Worm (Caenorhabditis elegans) whole organism, young adult: Measurements from ENCODE around the gene Y105C5B.9.

ENCODE experiments used
- C06A6.2 ChIP-seq: fragments of 200-800 bp; sonication (Bioruptor generic); conservative IDR thresholded peaks from 2 replicates; pipeline ENCODE4 v1.3.6; 2022; ENCODE audit warnings: missing genetic modification characterization, missing compliant biosample characterization
- C17E4.6 ChIP-seq: fragments of 200-800 bp; sonication (Bioruptor generic); IDR thresholded peaks from 2 replicates; pipeline ENCODE4 v1.3.6; 2022; ENCODE audit warnings: missing genetic modification reagents, missing genetic modification characterization, missing compliant biosample characterization
- F23B12.7 ChIP-seq: sonication (generic microtip); optimal IDR thresholded peaks from 2 replicates; lab custom pipeline; 2017; ENCODE audit warnings: missing genetic modification characterization, mild to moderate bottlenecking, missing compliant biosample characterization, antibody characterized with exemption, moderate library complexity; ENCODE audit not compliant: insufficient read depth
- F55B11.4 ChIP-seq: sonication (generic microtip); optimal IDR thresholded peaks from 2 replicates; lab custom pipeline; 2016; ENCODE audit warnings: missing compliant biosample characterization, missing genetic modification characterization, borderline replicate concordance; ENCODE audit not compliant: insufficient read depth
- K11D2.4 ChIP-seq: fragments of 200-800 bp; sonication (Bioruptor generic); IDR thresholded peaks from 2 replicates; pipeline ENCODE4 v1.3.6; 2022; ENCODE audit warnings: missing genetic modification reagents, missing genetic modification characterization, missing compliant biosample characterization
- Y53F4B.3 ChIP-seq: fragments of 200-800 bp; sonication (Bioruptor generic); IDR thresholded peaks from 2 replicates; pipeline ENCODE4 v1.3.6; 2022; ENCODE audit warnings: missing genetic modification reagents, missing genetic modification characterization, missing compliant biosample characterization
- Y56A3A.18 ChIP-seq: fragments of 200-800 bp; sonication (Bioruptor generic); IDR thresholded peaks from 2 replicates; pipeline ENCODE4 v1.3.6; 2022; ENCODE audit warnings: missing genetic modification reagents, missing genetic modification characterization, missing compliant biosample characterization
- ZK185.1 ChIP-seq: sonication (generic microtip); optimal IDR thresholded peaks from 2 replicates; lab custom pipeline; 2016; ENCODE audit warnings: mild to moderate bottlenecking, missing genetic modification characterization, missing compliant biosample characterization; ENCODE audit not compliant: poor library complexity, severe bottlenecking
- akir-1 ChIP-seq: fragments of 200-800 bp; sonication (Bioruptor generic); optimal IDR thresholded peaks from 2 replicates; lab custom pipeline; 2018; ENCODE audit warnings: mild to moderate bottlenecking, missing genetic modification characterization, moderate library complexity, missing compliant biosample characterization
- ama-1 ChIP-seq, 3 experiments: fragments of 150-350 bp in 1 of 3; sonication (generic microtip) in 2 of 3; optimal IDR thresholded peaks; 2 replicates each; lab custom pipeline; 2014 to 2018; ENCODE audit warnings: missing biosample characterization in 2 of 3, missing genetic modification characterization in 2 of 3, missing genetic modification reagents in 2 of 3
- aptf-3 ChIP-seq: fragments of 200-800 bp; sonication (Bioruptor generic); IDR thresholded peaks from 2 replicates; pipeline ENCODE4 v1.3.6; 2022; ENCODE audit warnings: missing genetic modification characterization, missing compliant biosample characterization
- athp-1 ChIP-seq: sonication (generic microtip); optimal IDR thresholded peaks from 2 replicates; lab custom pipeline; 2017; ENCODE audit warnings: mild to moderate bottlenecking, missing genetic modification characterization, missing compliant biosample characterization
- ccch-3 ChIP-seq: fragments of 200-800 bp; sonication (Bioruptor generic); optimal IDR thresholded peaks from 2 replicates; lab custom pipeline; 2018; ENCODE audit warnings: mild to moderate bottlenecking, missing genetic modification characterization, missing compliant biosample characterization
- ceh-27 ChIP-seq: fragments of 200-800 bp; sonication (Bioruptor generic); optimal IDR thresholded peaks from 2 replicates; lab custom pipeline; 2018; ENCODE audit warnings: mild to moderate bottlenecking, missing genetic modification characterization, moderate library complexity, missing compliant biosample characterization
- chd-7 ChIP-seq: sonication (generic microtip); optimal IDR thresholded peaks from 2 replicates; lab custom pipeline; 2016; ENCODE audit warnings: mild to moderate bottlenecking, missing genetic modification characterization, moderate library complexity, missing compliant biosample characterization
- die-1 ChIP-seq: sonication (generic microtip); optimal IDR thresholded peaks from 2 replicates; lab custom pipeline; 2016; ENCODE audit warnings: missing genotype, mild to moderate bottlenecking, missing genetic modification characterization, missing compliant biosample characterization
- dox-1 ChIP-seq: fragments of 200-800 bp; sonication (Bioruptor generic); IDR thresholded peaks from 2 replicates; pipeline ENCODE4 v1.3.6; 2022; ENCODE audit warnings: missing genetic modification reagents, missing genetic modification characterization, missing compliant biosample characterization
- egl-18 ChIP-seq: fragments of 200-800 bp; sonication (Bioruptor generic); IDR thresholded peaks from 2 replicates; pipeline ENCODE4 v1.3.6; 2022; ENCODE audit warnings: missing genetic modification reagents, missing genetic modification characterization, missing compliant biosample characterization
- egl-44 ChIP-seq: fragments of 200-800 bp; sonication (Bioruptor generic); IDR thresholded peaks from 2 replicates; pipeline ENCODE4 v1.3.6; 2022; ENCODE audit warnings: missing genetic modification reagents, missing genetic modification characterization, missing compliant biosample characterization
- ets-4 ChIP-seq: fragments of 200-800 bp; sonication (Bioruptor generic); optimal IDR thresholded peaks from 2 replicates; lab custom pipeline; 2018; ENCODE audit warnings: mild to moderate bottlenecking, missing genetic modification characterization, missing compliant biosample characterization
- gei-17 ChIP-seq: fragments of 200-800 bp; sonication (Bioruptor generic); optimal IDR thresholded peaks from 2 replicates; lab custom pipeline; 2018; ENCODE audit warnings: mild to moderate bottlenecking, missing genetic modification characterization, missing compliant biosample characterization
- hmg-20 ChIP-seq: fragments of 200-800 bp; sonication (Bioruptor generic); IDR thresholded peaks from 2 replicates; pipeline ENCODE4 v1.3.6; 2022; ENCODE audit warnings: missing genetic modification reagents, missing genetic modification characterization, missing compliant biosample characterization
- let-607 ChIP-seq, 2 experiments: fragments of 200-800 bp in 1 of 2; sonication (Bioruptor generic) in 1 of 2; sonication (generic microtip) in 1 of 2; optimal IDR thresholded peaks; 2 replicates each; lab custom pipeline; 2016 to 2018; ENCODE audit warnings: mild to moderate bottlenecking in 2 of 2, missing compliant biosample characterization in 2 of 2, missing genetic modification characterization in 2 of 2, moderate library complexity in 2 of 2, missing genotype in 1 of 2
- lin-26 ChIP-seq: fragments of 200-800 bp; sonication (Bioruptor generic); IDR thresholded peaks from 2 replicates; pipeline ENCODE4 v1.3.6; 2022; ENCODE audit warnings: missing genetic modification reagents, missing genetic modification characterization, missing compliant biosample characterization
- lsl-1 ChIP-seq: fragments of 200-800 bp; sonication (Bioruptor generic); optimal IDR thresholded peaks from 2 replicates; lab custom pipeline; 2018; ENCODE audit warnings: mild to moderate bottlenecking, missing genetic modification characterization, moderate library complexity, missing compliant biosample characterization
- madf-3 ChIP-seq: fragments of 200-800 bp; sonication (Bioruptor generic); IDR thresholded peaks from 2 replicates; pipeline ENCODE4 v1.3.6; 2022; ENCODE audit warnings: missing genetic modification reagents, missing genetic modification characterization, missing compliant biosample characterization
- madf-6 ChIP-seq: fragments of 200-800 bp; sonication (Bioruptor generic); IDR thresholded peaks from 2 replicates; pipeline ENCODE4 v1.3.6; 2022; ENCODE audit warnings: missing genetic modification reagents, missing genetic modification characterization, missing compliant biosample characterization
- madf-8 ChIP-seq: fragments of 200-800 bp; sonication (Bioruptor generic); conservative IDR thresholded peaks from 2 replicates; pipeline ENCODE4 v1.3.6; 2022; ENCODE audit warnings: missing genetic modification reagents, missing genetic modification characterization, missing compliant biosample characterization
- nhr-179 ChIP-seq: sonication (generic microtip); optimal IDR thresholded peaks from 2 replicates; lab custom pipeline; 2016; ENCODE audit warnings: mild to moderate bottlenecking, missing genetic modification characterization, missing compliant biosample characterization
- nhr-80 ChIP-seq: sonication (generic microtip); optimal IDR thresholded peaks from 2 replicates; lab custom pipeline; 2016; ENCODE audit warnings: missing genetic modification characterization, missing compliant biosample characterization
- nhr-90 ChIP-seq: sonication (generic microtip); optimal IDR thresholded peaks from 2 replicates; lab custom pipeline; 2016; ENCODE audit warnings: missing genotype, mild to moderate bottlenecking, missing genetic modification characterization, missing compliant biosample characterization
- rcor-1 ChIP-seq: fragments of 200-800 bp; sonication (Bioruptor generic); IDR thresholded peaks from 2 replicates; pipeline ENCODE4 v1.3.6; 2022; ENCODE audit warnings: missing genetic modification reagents, missing genetic modification characterization, missing compliant biosample characterization
- repo-1 ChIP-seq: sonication (generic microtip); optimal IDR thresholded peaks from 2 replicates; lab custom pipeline; 2017; ENCODE audit warnings: mild to moderate bottlenecking, missing genetic modification characterization, missing compliant biosample characterization
- snpc-1.1 ChIP-seq: sonication (generic microtip); optimal IDR thresholded peaks from 2 replicates; lab custom pipeline; 2017; ENCODE audit warnings: missing genetic modification characterization, mild to moderate bottlenecking, missing compliant biosample characterization, antibody characterized with exemption, moderate library complexity, missing genotype, missing genetic modification reagents; ENCODE audit not compliant: insufficient read depth
- snpc-4 ChIP-seq, 5 experiments: fragments of 150-350 bp in 1 of 5; sonication (generic microtip) in 4 of 5; optimal IDR thresholded peaks; 2 replicates each; lab custom pipeline; 2014 to 2018; ENCODE audit warnings: missing genetic modification characterization in 5 of 5, missing biosample characterization in 3 of 5, antibody characterized with exemption in 2 of 5, mild to moderate bottlenecking in 2 of 5, missing compliant biosample characterization in 2 of 5, missing genotype in 2 of 5, moderate library complexity in 2 of 5, missing genetic modification reagents in 1 of 5
- somi-1 ChIP-seq: fragments of 200-800 bp; sonication (Bioruptor generic); optimal IDR thresholded peaks from 2 replicates; lab custom pipeline; 2018; ENCODE audit warnings: mild to moderate bottlenecking, missing genetic modification characterization, missing compliant biosample characterization
- tbp1 ChIP-seq: fragments of 200-800 bp; sonication (Bioruptor generic); optimal IDR thresholded peaks from 2 replicates; lab custom pipeline; 2018; ENCODE audit warnings: mild to moderate bottlenecking, missing genetic modification characterization, missing compliant biosample characterization
- unc-130 ChIP-seq: sonication (generic microtip); optimal IDR thresholded peaks from 2 replicates; lab custom pipeline; 2016; ENCODE audit warnings: missing genetic modification reagents, missing genetic modification characterization, missing compliant biosample characterization
- unc-62 ChIP-seq: fragments of 150-350 bp; optimal IDR thresholded peaks from 2 replicates; lab custom pipeline; 2014; ENCODE audit warnings: missing biosample characterization, missing genetic modification reagents, missing genetic modification characterization
- ztf-22 ChIP-seq: fragments of 200-800 bp; sonication (Bioruptor generic); optimal IDR thresholded peaks from 2 replicates; lab custom pipeline; 2018; ENCODE audit warnings: mild to moderate bottlenecking, missing genetic modification characterization, moderate library complexity, missing compliant biosample characterization
- ztf-25 ChIP-seq: fragments of 200-800 bp; sonication (Bioruptor generic); IDR thresholded peaks from 2 replicates; pipeline ENCODE4 v1.3.6; 2022; ENCODE audit warnings: missing genetic modification reagents, missing genetic modification characterization, missing compliant biosample characterization
- ztf-26 ChIP-seq: sonication (generic microtip); optimal IDR thresholded peaks from 2 replicates; lab custom pipeline; 2017; ENCODE audit warnings: missing genetic modification characterization, missing compliant biosample characterization

The Y105C5B.9 gene

ce11 chrIV:15926746-15927145, 3.6 kb upstream of the Y105C5B.9 start, which contains the start of gene Y105C5B.8:
Gene Y105C5B.8 (minus strand): TSS chrIV:15926846.
- no peak for TF ChIP-seq chd-7
- TF ChIP-seq, all 124 proteins: peak for 0

ce11 chrIV:15929831-15930230, 550 bp upstream of the Y105C5B.9 start:
- peak; percentile 8 for TF ChIP-seq ztf-26
- peak; percentile 38 for TF ChIP-seq tbp1 (GFP tag; lab: Kevin White, UChicago)
- no peak for TF ChIP-seq ceh-27 (GFP tag; lab: Kevin White, UChicago)
- peak; percentile 67 to 84 for TF ChIP-seq let-607 (tag; optimal IDR thresholded peaks at IDR 0.05; lab: Kevin White, UChicago)
- no peak for TF ChIP-seq madf-8 (GFP tag; lab: Robert Waterston, UW)
- no peak for TF ChIP-seq snpc-4 (GFP tag; optimal IDR thresholded peaks at IDR 0.05; lab: Kevin White, UChicago)
- TF ChIP-seq snpc-4 (tag; optimal IDR thresholded peaks at IDR 0.05; lab: Kevin White, UChicago): peak in 2 of 4 experiments; percentile 19 to 32
- no peak for TF ChIP-seq akir-1 (GFP tag; lab: Kevin White, UChicago)
- TF ChIP-seq madf-6 (GFP tag; lab: Robert Waterston, UW): no peak
- no peak for TF ChIP-seq madf-3 (GFP tag; lab: Robert Waterston, UW)
- peak; percentile 68 for TF ChIP-seq nhr-80 (tag; lab: Kevin White, UChicago)

- no peak for TF ChIP-seq K11D2.4 (GFP tag; lab: Robert Waterston, UW)
- no peak for TF ChIP-seq Y53F4B.3 (GFP tag; lab: Robert Waterston, UW)
- no peak for TF ChIP-seq ccch-3 (GFP tag; lab: Kevin White, UChicago)
- TF ChIP-seq somi-1: no peak
- TF ChIP-seq dox-1 (GFP tag; lab: Robert Waterston, UW): no peak
- no peak for TF ChIP-seq nhr-179 (tag; lab: Kevin White, UChicago)
- TF ChIP-seq repo-1 (tag; lab: Kevin White, UChicago): no peak
- TF ChIP-seq unc-62 (GFP tag; lab: Kevin White, UChicago): no peak
- TF ChIP-seq ZK185.1 (tag; lab: Kevin White, UChicago): no peak
- no peak for TF ChIP-seq egl-18 (GFP tag; lab: Robert Waterston, UW)
- no peak for TF ChIP-seq C06A6.2
- no peak for TF ChIP-seq egl-44 (GFP tag; lab: Robert Waterston, UW)
- TF ChIP-seq F23B12.7 (tag; lab: Kevin White, UChicago): no peak
- no peak for TF ChIP-seq snpc-1.1 (tag; lab: Kevin White, UChicago)
- TF ChIP-seq gei-17 (GFP tag; lab: Kevin White, UChicago): no peak
- no peak for TF ChIP-seq hmg-20 (GFP tag; lab: Robert Waterston, UW)
- no peak for TF ChIP-seq F55B11.4
- no peak for TF ChIP-seq lin-26 (GFP tag; lab: Robert Waterston, UW)
- TF ChIP-seq, all 124 proteins: peak for 0
Measured at ce11 chrIV:15930694-15931093, 313 bp downstream of the Y105C5B.9 start.

DNA sequence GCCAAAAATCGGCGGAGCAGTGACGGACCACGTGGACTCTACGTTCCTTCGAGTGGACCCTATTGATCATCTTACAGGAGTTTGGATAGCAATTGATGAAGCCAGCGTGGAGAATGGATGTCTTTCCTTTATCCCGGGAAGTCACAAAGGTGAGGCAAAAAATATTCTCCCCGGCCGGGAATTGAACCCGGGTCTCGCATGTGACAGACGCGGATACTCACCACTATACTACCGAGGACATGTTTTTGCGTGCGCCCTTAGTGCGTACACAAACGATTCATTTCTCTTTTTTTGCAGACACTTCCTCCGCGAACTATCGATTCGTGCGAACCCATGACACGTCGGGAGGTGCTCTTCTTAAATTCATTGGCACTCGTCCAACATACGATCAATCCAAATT, 795 bp downstream of the Y105C5B.9 start:
- TF ChIP-seq snpc-4 (GFP tag; optimal IDR thresholded peaks at IDR 0.05; lab: Kevin White, UChicago) (peak; percentile 80), snpc-4 (tag; optimal IDR thresholded peaks at IDR 0.05; lab: Kevin White, UChicago) (peak in 3 of 4 experiments; percentile 94 to 97 (median 95)), lsl-1 (GFP tag; lab: Kevin White, UChicago) (no peak), die-1 (tag; lab: Kevin White, UChicago) (peak; percentile 77), Y56A3A.18 (GFP tag; lab: Robert Waterston, UW) (peak; percentile 89), Y53F4B.3 (GFP tag; lab: Robert Waterston, UW) (no peak), ets-4 (peak; percentile 16), rcor-1 (GFP tag; lab: Robert Waterston, UW) (peak; percentile 58; the same call in 1 of the 2 replicates), ama-1 (optimal IDR thresholded peaks at IDR 0.05; lab: Kevin White, UChicago) (no peak), ama-1 (GFP tag; optimal IDR thresholded peaks at IDR 0.05; lab: Kevin White, UChicago) (peak in 1 of 2 experiments; percentile 66), nhr-90 (tag; lab: Kevin White, UChicago) (peak; percentile 54), madf-8 (GFP tag; lab: Robert Waterston, UW) (no peak), ztf-22 (GFP tag; lab: Kevin White, UChicago) (no peak), egl-18 (GFP tag; lab: Robert Waterston, UW) (no peak), C17E4.6 (GFP tag; lab: Robert Waterston, UW) (no peak), athp-1 (tag; lab: Kevin White, UChicago) (peak; percentile 35), ztf-25 (GFP tag; lab: Robert Waterston, UW) (peak; percentile 74; the same call in 1 of the 2 replicates), unc-130 (GFP tag; lab: Kevin White, UChicago) (no peak), aptf-3 (GFP tag; lab: Robert Waterston, UW) (peak; percentile 84; the same call in 1 of the 2 replicates)
